Fruit fly (Drosophila melanogaster) whole organism, embryonic: ENCODE data around the gene Muc26B.

Experiments used
- Blimp-1 ChIP-seq: fragments of 200-800 bp; sonication (Bioruptor generic); optimal IDR thresholded peaks from 3 replicates; lab custom pipeline; 2018; ENCODE audit warnings: missing biosample characterization, missing genetic modification characterization, mild to moderate bottlenecking, moderate library complexity, missing genetic modification reagents
- CG10274 ChIP-seq: fragments of 200-800 bp; sonication (Bioruptor generic); optimal IDR thresholded peaks from 3 replicates; lab custom pipeline; 2017; ENCODE audit warnings: missing biosample characterization, mild to moderate bottlenecking, missing genetic modification characterization
- CG10959 ChIP-seq: fragments of 200-800 bp; sonication (Bioruptor generic); IDR thresholded peaks from 2 replicates; pipeline ENCODE4 v1.3.6; 2022; ENCODE audit warnings: missing biosample characterization, missing genetic modification characterization
- CG10979 ChIP-seq: fragments of 200-800 bp; sonication (Bioruptor generic); optimal IDR thresholded peaks from 2 replicates; lab custom pipeline; 2018; ENCODE audit warnings: missing biosample characterization, mild to moderate bottlenecking, missing genetic modification characterization, moderate library complexity
- CG12104 ChIP-seq: fragments of 200-800 bp; sonication (Bioruptor generic); optimal IDR thresholded peaks from 3 replicates; lab custom pipeline; 2016; ENCODE audit warnings: missing biosample characterization, missing genetic modification characterization
- CG12942 ChIP-seq: fragments of 200-800 bp; sonication (Bioruptor generic); optimal IDR thresholded peaks from 3 replicates; lab custom pipeline; 2016; ENCODE audit warnings: missing biosample characterization, missing genetic modification characterization
- CG13894 ChIP-seq: fragments of 200-800 bp; sonication (Bioruptor generic); optimal IDR thresholded peaks from 3 replicates; lab custom pipeline; 2018; ENCODE audit warnings: missing biosample characterization, mild to moderate bottlenecking, missing genetic modification characterization, moderate library complexity
- CG14014 ChIP-seq: fragments of 200-800 bp; sonication (Bioruptor generic); IDR thresholded peaks from 2 replicates; pipeline ENCODE4 v1.3.6; 2022; ENCODE audit warnings: missing biosample characterization, missing genetic modification characterization
- CG14667 ChIP-seq: fragments of 200-800 bp; sonication (Bioruptor generic); IDR thresholded peaks from 2 replicates; pipeline ENCODE4 v1.3.6; 2022; ENCODE audit warnings: missing biosample characterization, missing genetic modification characterization
- CG14965 ChIP-seq: fragments of 200-800 bp; sonication (Bioruptor generic); optimal IDR thresholded peaks from 2 replicates; lab custom pipeline; 2016; ENCODE audit warnings: missing biosample characterization, missing genetic modification characterization, borderline replicate concordance
- CG1603 ChIP-seq: fragments of 200-800 bp; sonication (Bioruptor generic); optimal IDR thresholded peaks from 2 replicates; lab custom pipeline; 2019; ENCODE audit warnings: missing biosample characterization, mild to moderate bottlenecking, missing genetic modification characterization, moderate library complexity
- CG16863 ChIP-seq: fragments of 200-800 bp; sonication (Bioruptor generic); optimal IDR thresholded peaks from 3 replicates; lab custom pipeline; 2016; ENCODE audit warnings: missing biosample characterization, missing genetic modification characterization
- CG17359 ChIP-seq: fragments of 200-800 bp; sonication (Bioruptor generic); optimal IDR thresholded peaks from 3 replicates; lab custom pipeline; 2018; ENCODE audit warnings: missing biosample characterization, mild to moderate bottlenecking, missing genetic modification characterization, moderate library complexity
- CG18262 ChIP-seq: fragments of 200-800 bp; optimal IDR thresholded peaks from 3 replicates; lab custom pipeline; 2019; ENCODE audit warnings: missing biosample characterization, mild to moderate bottlenecking, missing genetic modification characterization, moderate library complexity
- CG2712 ChIP-seq: fragments of 200-800 bp; optimal IDR thresholded peaks from 3 replicates; lab custom pipeline; 2019; ENCODE audit warnings: missing biosample characterization, mild to moderate bottlenecking, missing genetic modification characterization, moderate library complexity
- CG31388 ChIP-seq: fragments of 200-800 bp; sonication (Bioruptor generic); optimal IDR thresholded peaks from 2 replicates; lab custom pipeline; 2016; ENCODE audit warnings: missing biosample characterization, missing genetic modification characterization
- CG4404 ChIP-seq: fragments of 200-800 bp; sonication (Bioruptor generic); IDR thresholded peaks from 2 replicates; pipeline ENCODE4 v1.3.6; 2022; ENCODE audit warnings: missing biosample characterization, missing genetic modification characterization
- CG6254 ChIP-seq: fragments of 200-800 bp; sonication (Bioruptor generic); optimal IDR thresholded peaks from 3 replicates; lab custom pipeline; 2017; ENCODE audit warnings: mild to moderate bottlenecking, missing biosample characterization, missing genetic modification reagents, missing genetic modification characterization
- CG6689 ChIP-seq: fragments of 200-800 bp; sonication (Bioruptor generic); IDR thresholded peaks from 2 replicates; pipeline ENCODE4 v1.3.6; 2022; ENCODE audit warnings: missing biosample characterization, missing genetic modification characterization
- CG7987 ChIP-seq: fragments of 200-800 bp; sonication (Bioruptor generic); optimal IDR thresholded peaks from 2 replicates; lab custom pipeline; 2018; ENCODE audit warnings: missing biosample characterization, mild to moderate bottlenecking, missing genetic modification characterization, moderate library complexity
- CG8944 ChIP-seq: fragments of 200-800 bp; sonication (Bioruptor generic); optimal IDR thresholded peaks from 3 replicates; lab custom pipeline; 2016; ENCODE audit warnings: missing biosample characterization, missing genetic modification characterization
- CG9817 ChIP-seq: fragments of 200-800 bp; sonication (Bioruptor generic); optimal IDR thresholded peaks from 2 replicates; lab custom pipeline; 2018; ENCODE audit warnings: missing biosample characterization, mild to moderate bottlenecking, missing genetic modification characterization, moderate library complexity
- CG9876 ChIP-seq: fragments of 200-800 bp; sonication (Bioruptor generic); optimal IDR thresholded peaks from 2 replicates; lab custom pipeline; 2016; ENCODE audit warnings: missing biosample characterization, missing genetic modification characterization
- Dbx ChIP-seq: fragments of 200-800 bp; sonication (Bioruptor generic); IDR thresholded peaks from 3 replicates; pipeline ENCODE4 v1.3.6; 2022; ENCODE audit warnings: missing biosample characterization, missing genetic modification characterization
- Dfd ChIP-seq, 2 experiments: fragments of >200 bp; optimal IDR thresholded peaks; 2 replicates each; lab custom pipeline; 2017; ENCODE audit warnings: missing biosample characterization in 2 of 2, missing genetic modification characterization in 2 of 2
- Dp ChIP-seq: fragments of 200-800 bp; sonication (Bioruptor generic); optimal IDR thresholded peaks from 2 replicates; lab custom pipeline; 2018; ENCODE audit warnings: missing biosample characterization, mild to moderate bottlenecking, missing genetic modification characterization, moderate library complexity
- HmgZ ChIP-seq: fragments of 200-800 bp; sonication (Bioruptor generic); optimal IDR thresholded peaks from 2 replicates; lab custom pipeline; 2018; ENCODE audit warnings: missing biosample characterization, mild to moderate bottlenecking, missing genetic modification characterization
- Max ChIP-seq: fragments of 200-800 bp; sonication (Bioruptor generic); optimal IDR thresholded peaks from 2 replicates; lab custom pipeline; 2016; ENCODE audit warnings: missing biosample characterization, mild to moderate bottlenecking, missing genetic modification characterization
- Nf-YA ChIP-seq: fragments of 200-800 bp; sonication (Bioruptor generic); IDR thresholded peaks from 2 replicates; pipeline ENCODE4 v1.3.6; 2022; ENCODE audit warnings: missing biosample characterization, missing genetic modification characterization
- Ptx1 ChIP-seq: fragments of 200-800 bp; sonication (Bioruptor generic); IDR thresholded peaks from 2 replicates; pipeline ENCODE4 v1.3.6; 2022; ENCODE audit warnings: missing biosample characterization, missing genetic modification characterization
- Sox102F ChIP-seq: fragments of 200-800 bp; sonication (Bioruptor generic); optimal IDR thresholded peaks from 2 replicates; lab custom pipeline; 2018; ENCODE audit warnings: missing biosample characterization, mild to moderate bottlenecking, missing genetic modification characterization, moderate library complexity
- ab ChIP-seq: fragments of 200-800 bp; sonication (Bioruptor generic); optimal IDR thresholded peaks from 2 replicates; lab custom pipeline; 2016; ENCODE audit warnings: missing biosample characterization, missing genetic modification characterization
- bsh ChIP-seq, 2 experiments: fragments of 200-800 bp; sonication (Bioruptor generic); optimal IDR thresholded peaks; 2 replicates each; lab custom pipeline; 2017 to 2018; ENCODE audit warnings: mild to moderate bottlenecking in 2 of 2, missing biosample characterization in 2 of 2, missing genetic modification characterization in 2 of 2, moderate library complexity in 1 of 2
- btn ChIP-seq: fragments of 200-800 bp; sonication (Bioruptor generic); optimal IDR thresholded peaks from 2 replicates; lab custom pipeline; 2016; ENCODE audit warnings: missing biosample characterization, missing genetic modification characterization
- ci ChIP-seq: fragments of 200-800 bp; sonication (Bioruptor generic); IDR thresholded peaks from 3 replicates; pipeline ENCODE4 v1.3.6; 2022; ENCODE audit warnings: missing biosample characterization, missing genetic modification characterization
- cwo ChIP-seq: fragments of 200-800 bp; sonication (Bioruptor generic); optimal IDR thresholded peaks from 3 replicates; lab custom pipeline; 2017; ENCODE audit warnings: missing biosample characterization, missing genetic modification characterization, mild to moderate bottlenecking, moderate library complexity, missing genetic modification reagents
- da ChIP-seq: fragments of 200-800 bp; sonication (Bioruptor generic); optimal IDR thresholded peaks from 2 replicates; lab custom pipeline; 2016; ENCODE audit warnings: missing biosample characterization, missing genetic modification characterization
- dysf ChIP-seq: fragments of 200-800 bp; sonication (Bioruptor generic); IDR thresholded peaks from 3 replicates; pipeline ENCODE4 v1.3.6; 2022; ENCODE audit warnings: missing biosample characterization, missing genetic modification characterization
- fu2 ChIP-seq: fragments of 200-800 bp; sonication (Bioruptor generic); optimal IDR thresholded peaks from 2 replicates; lab custom pipeline; 2016; ENCODE audit warnings: missing biosample characterization, missing genetic modification characterization
- kay ChIP-seq: fragments of 200-800 bp; sonication (Bioruptor generic); optimal IDR thresholded peaks from 2 replicates; lab custom pipeline; 2016; ENCODE audit warnings: missing biosample characterization, missing genetic modification characterization
- prd ChIP-seq, 3 experiments: fragments of >200 bp in 2 of 3; fragments of 200-800 bp in 1 of 3; sonication (Bioruptor generic) in 1 of 3; optimal IDR thresholded peaks in 2 of 3; IDR thresholded peaks in 1 of 3; 2 replicates in 2 of 3; 3 replicates in 1 of 3; pipeline versions ENCODE4 v1.3.6 to Lab custom; 2017 to 2022; ENCODE audit warnings: missing biosample characterization in 1 of 3, missing genetic modification characterization in 1 of 3
- rib ChIP-seq: fragments of 200-800 bp; sonication (Bioruptor generic); IDR thresholded peaks from 2 replicates; pipeline ENCODE4 v1.3.6; 2022; ENCODE audit warnings: missing biosample characterization, missing genetic modification characterization
- ro ChIP-seq: fragments of 200-800 bp; sonication (Bioruptor generic); IDR thresholded peaks from 2 replicates; pipeline ENCODE4 v1.3.6; 2022; ENCODE audit warnings: missing biosample characterization, missing genetic modification characterization
- sd ChIP-seq: fragments of 200-800 bp; sonication (Bioruptor generic); optimal IDR thresholded peaks from 3 replicates; lab custom pipeline; 2018; ENCODE audit warnings: missing biosample characterization, mild to moderate bottlenecking, missing genetic modification characterization, moderate library complexity
- sens ChIP-seq: fragments of 200-800 bp; sonication (Bioruptor generic); peaks from one replicate; lab custom pipeline; 2016; ENCODE audit warnings: missing biosample characterization, missing genetic modification characterization
- so ChIP-seq: fragments of 200-800 bp; sonication (Bioruptor generic); IDR thresholded peaks from 3 replicates; pipeline ENCODE4 v1.3.6; 2022; ENCODE audit warnings: missing biosample characterization, missing genetic modification characterization
- tna ChIP-seq: fragments of 200-800 bp; sonication (Bioruptor generic); IDR thresholded peaks from 2 replicates; pipeline ENCODE4 v1.3.6; 2022; ENCODE audit warnings: missing biosample characterization, missing genetic modification characterization; ENCODE audit not compliant: partially characterized antibody
- unpg ChIP-seq: fragments of 200-800 bp; sonication (Bioruptor generic); optimal IDR thresholded peaks from 3 replicates; lab custom pipeline; 2018; ENCODE audit warnings: missing biosample characterization, mild to moderate bottlenecking, missing genetic modification characterization, moderate library complexity

Gene Muc26B

DNA sequence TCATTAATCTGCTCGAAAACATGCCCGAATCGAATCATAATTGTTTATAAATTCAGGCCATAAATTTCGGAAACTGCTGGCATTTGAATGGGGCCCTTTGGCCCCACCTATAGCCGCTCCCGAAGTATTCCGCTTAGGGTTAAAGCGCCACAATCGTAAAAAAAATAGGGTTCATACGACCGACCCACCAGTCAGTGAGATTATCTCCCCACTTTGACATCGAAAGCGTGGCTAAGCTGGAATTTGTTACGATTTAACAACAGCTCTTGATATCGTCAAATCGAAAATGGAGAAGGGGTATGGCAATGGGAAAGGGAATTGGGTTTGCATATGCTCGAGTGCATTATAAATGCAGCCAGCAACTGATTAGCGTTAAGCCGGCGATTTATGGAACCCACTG is 47.1 kb downstream of the Muc26B start (continued):
- TF ChIP-seq CG12942 (GFP tag; lab: Kevin White, UChicago) = no peak
- no peak for TF ChIP-seq CG6254 (GFP tag; lab: Kevin White, UChicago)
- TF ChIP-seq Dbx (GFP tag; lab: Robert Waterston, UW) = no peak
- peak; percentile 62 for TF ChIP-seq sd

DNA sequence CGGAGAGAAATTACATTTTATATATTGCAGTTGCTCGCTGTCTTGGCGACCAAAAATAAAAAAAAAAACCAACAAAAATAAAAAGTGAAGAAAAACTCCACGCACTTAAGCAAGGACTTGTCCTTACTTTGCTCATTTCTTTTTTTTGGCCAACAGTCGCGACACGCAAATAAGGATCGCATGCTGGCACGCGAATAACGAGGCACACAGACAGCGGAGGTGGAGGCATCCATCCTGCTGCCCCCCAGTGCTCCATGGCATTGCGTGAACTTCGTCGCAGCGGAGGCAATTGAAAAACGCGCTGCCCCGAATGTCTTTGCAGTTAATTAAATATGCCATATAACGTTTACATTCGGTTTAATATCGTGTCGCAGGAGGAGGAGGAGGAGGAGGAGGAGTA is 47.8 kb downstream of the Muc26B start:
- no peak for TF ChIP-seq so (GFP tag; lab: Robert Waterston, UW)
- TF ChIP-seq ro (GFP tag; lab: Robert Waterston, UW) = 0 out of 2 replicates have a peak, but pooled peaks have one; percentile 13
- TF ChIP-seq CG4404 (GFP tag; lab: Robert Waterston, UW) = no peak
- no peak for TF ChIP-seq tna (GFP tag; lab: Robert Waterston, UW)
- no peak for TF ChIP-seq CG9817 (tag; lab: Kevin White, UChicago)

DNA sequence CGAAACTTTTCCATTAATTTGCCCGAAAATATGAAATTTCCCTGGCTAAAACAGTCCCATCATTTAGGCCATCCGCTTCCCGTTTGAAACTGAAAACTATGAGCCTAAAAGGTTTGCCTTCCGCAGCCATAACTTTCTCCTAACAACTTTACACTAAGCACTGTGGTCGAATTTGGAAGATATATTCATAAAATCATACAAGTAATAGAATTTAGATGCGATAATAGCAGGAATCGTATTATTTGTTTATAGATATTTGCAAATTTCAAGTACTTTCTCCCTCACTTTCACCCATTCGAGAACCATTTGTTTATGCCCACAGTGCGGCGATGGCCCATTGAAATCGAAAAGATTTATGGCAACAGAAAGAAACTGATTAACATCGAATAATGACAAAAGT is 49.7 kb downstream of the Muc26B start:
- TF ChIP-seq dysf (no peak), ci (peak; percentile 48; the same call in 2 of the 3 replicates), da (GFP tag; lab: Kevin White, UChicago) (no peak), Sox102F (GFP tag; lab: Kevin White, UChicago) (peak; percentile 29), CG14667 (GFP tag; lab: Robert Waterston, UW) (no peak), CG1603 (peak; percentile 23), cwo (GFP tag; lab: Kevin White, UChicago) (no peak), CG10959 (no peak), CG10979 (tag; lab: Kevin White, UChicago) (peak; percentile 9), CG12104 (no peak), CG14014 (no peak), CG18262 (tag; lab: Kevin White, UChicago) (no peak), btn (GFP tag; lab: Kevin White, UChicago) (no peak), CG7987 (GFP tag; lab: Kevin White, UChicago) (no peak), CG31388 (GFP tag; lab: Kevin White, UChicago) (no peak), CG14965 (no peak), fu2 (GFP tag; lab: Kevin White, UChicago) (no peak), prd (optimal IDR thresholded peaks at IDR 0.05; lab: Kevin White, UChicago) (no peak), prd (GFP tag; IDR thresholded peaks at IDR 0.05; lab: Robert Waterston, UW) (peak; percentile 26; the same call in 1 of the 3 replicates), sens (peak; percentile 50), CG8944 (GFP tag; lab: Kevin White, UChicago) (no peak), unpg (GFP tag; lab: Kevin White, UChicago) (no peak), HmgZ (tag; lab: Kevin White, UChicago) (no peak), CG9876 (GFP tag; lab: Kevin White, UChicago) (no peak), CG10274 (no peak), bsh (GFP tag; optimal IDR thresholded peaks at IDR 0.05; lab: Kevin White, UChicago) (peak in 1 of 2 experiments; percentile 18), Ptx1 (GFP tag; lab: Robert Waterston, UW) (no peak), Max (no peak), Dp (GFP tag; lab: Kevin White, UChicago) (no peak), CG2712 (tag; lab: Kevin White, UChicago) (no peak), ab (GFP tag; lab: Kevin White, UChicago) (no peak), Dfd (GFP tag; optimal IDR thresholded peaks at IDR 0.05; lab: Kevin White, UChicago) (no peak), Nf-YA (GFP tag; lab: Robert Waterston, UW) (no peak), CG16863 (GFP tag; lab: Kevin White, UChicago) (no peak), CG6689 (GFP tag; lab: Robert Waterston, UW) (no peak), rib (GFP tag; lab: Robert Waterston, UW) (no peak), CG17359 (tag; lab: Kevin White, UChicago) (peak; percentile 2), kay (GFP tag; lab: Kevin White, UChicago) (no peak), CG13894 (no peak), Blimp-1 (GFP tag; lab: Kevin White, UChicago) (peak; percentile 54)
